Worm (Caenorhabditis elegans): ENCODE results near the gene oac-20.

oac-20 gene

DNA sequence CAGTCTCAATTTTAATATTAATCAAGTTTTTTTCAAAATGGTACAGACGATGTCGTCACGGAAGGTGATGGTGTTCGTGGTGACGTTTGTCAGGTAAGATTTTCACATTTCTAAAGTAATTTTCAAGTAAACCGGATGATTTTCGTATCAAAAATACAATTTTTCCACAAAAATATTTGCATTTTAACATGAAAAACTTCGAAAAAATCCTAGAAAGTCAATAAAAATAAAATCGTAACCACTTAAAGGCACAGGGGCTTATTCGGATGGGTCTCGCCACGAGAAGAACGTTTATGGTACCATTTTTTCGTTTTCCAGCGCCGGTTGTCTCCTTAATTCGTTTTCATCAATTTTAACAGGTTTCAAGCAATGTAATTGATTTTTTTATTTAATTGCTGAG lies 45.8 kb downstream of the oac-20 start, which contains the start of gene T10C6.6:
Gene T10C6.6 (plus strand): TSS at position 27 of the 400 bp plus-strand sequence.
- TF ChIP-seq unc-62 (GFP tag; optimal IDR thresholded peaks at IDR 0.05): no peak

DNA sequence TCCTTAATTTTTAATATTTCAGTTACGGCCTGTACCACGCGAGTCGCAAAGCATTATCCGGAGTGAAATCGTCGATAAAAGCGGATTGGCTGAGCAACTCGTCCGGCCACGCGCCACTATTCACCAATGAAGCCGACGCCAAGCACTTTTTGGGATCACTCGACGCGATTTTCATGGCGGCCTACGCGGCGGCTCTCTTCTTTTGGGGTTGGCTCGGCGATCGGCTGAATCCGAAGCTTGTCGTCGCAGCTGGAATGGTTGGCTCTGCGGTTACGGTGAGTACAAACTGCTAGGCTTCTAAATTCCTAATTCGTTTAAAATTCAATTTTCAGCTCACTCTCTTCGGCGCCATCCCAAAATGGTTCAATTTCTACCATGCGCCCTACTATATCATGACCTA lies 46.4 kb downstream of the oac-20 start:
- TF ChIP-seq unc-62 (GFP tag; optimal IDR thresholded peaks at IDR 0.05): no peak

DNA sequence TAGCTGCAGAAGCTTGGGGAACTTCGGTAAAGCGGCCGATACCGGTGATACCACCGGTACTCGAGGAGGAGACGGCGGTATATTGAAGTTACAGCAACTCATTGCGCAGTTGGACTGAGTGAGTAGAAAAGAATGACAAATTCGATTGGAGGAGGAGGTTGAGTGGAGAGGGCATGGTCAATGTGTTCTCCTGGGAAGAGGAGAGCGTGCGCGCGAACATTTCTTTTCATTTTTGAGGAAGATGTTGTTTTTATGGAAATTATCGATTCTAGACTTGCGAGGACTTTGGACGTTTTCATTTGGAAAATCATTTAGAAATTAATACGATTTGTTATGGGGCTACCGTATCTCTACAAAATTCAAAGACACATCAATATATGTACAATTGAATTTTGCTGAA lies 50.7 kb downstream of the oac-20 start:
- TF ChIP-seq unc-62 (GFP tag; optimal IDR thresholded peaks at IDR 0.05): no peak

Measured in whole organism, dauer.